Fruit fly (Drosophila melanogaster) whole organism, embryonic: ENCODE measurements around the gene Cka.

Experiments
- ATbp ChIP-seq: fragments of 200-800 bp; sonication (Bioruptor generic); optimal IDR thresholded peaks from 2 replicates; lab custom pipeline; 2017; ENCODE audit warnings: missing biosample characterization, mild to moderate bottlenecking, missing genetic modification characterization, missing genetic modification reagents
- Ada2b ChIP-seq: fragments of 200-800 bp; sonication (Bioruptor generic); IDR thresholded peaks from 2 replicates; pipeline ENCODE4 v1.3.6; 2022; ENCODE audit warnings: missing biosample characterization, missing genetic modification characterization
- CG10147 ChIP-seq: fragments of 200-800 bp; sonication (Bioruptor generic); optimal IDR thresholded peaks from 2 replicates; lab custom pipeline; 2019; ENCODE audit warnings: missing biosample characterization, mild to moderate bottlenecking, missing genetic modification characterization, moderate library complexity
- CG11247 ChIP-seq: fragments of 200-800 bp; sonication (Bioruptor generic); IDR thresholded peaks from 2 replicates; pipeline ENCODE4 v1.3.6; 2022; ENCODE audit warnings: missing biosample characterization, missing genetic modification characterization
- CG13894 ChIP-seq: fragments of 200-800 bp; sonication (Bioruptor generic); optimal IDR thresholded peaks from 3 replicates; lab custom pipeline; 2018; ENCODE audit warnings: missing biosample characterization, mild to moderate bottlenecking, missing genetic modification characterization, moderate library complexity
- CG14965 ChIP-seq: fragments of 200-800 bp; sonication (Bioruptor generic); optimal IDR thresholded peaks from 2 replicates; lab custom pipeline; 2016; ENCODE audit warnings: missing biosample characterization, missing genetic modification characterization, borderline replicate concordance
- CG16863 ChIP-seq: fragments of 200-800 bp; sonication (Bioruptor generic); optimal IDR thresholded peaks from 3 replicates; lab custom pipeline; 2016; ENCODE audit warnings: missing biosample characterization, missing genetic modification characterization
- CG3407 ChIP-seq: fragments of 200-800 bp; sonication (Bioruptor generic); optimal IDR thresholded peaks from 2 replicates; lab custom pipeline; 2018; ENCODE audit warnings: missing biosample characterization, mild to moderate bottlenecking, missing genetic modification characterization
- CG4424 ChIP-seq: fragments of 200-800 bp; sonication (Bioruptor generic); optimal IDR thresholded peaks from 3 replicates; lab custom pipeline; 2016; ENCODE audit warnings: missing biosample characterization, missing genetic modification characterization
- CG5180 ChIP-seq: fragments of 200-800 bp; sonication (Bioruptor generic); optimal IDR thresholded peaks from 3 replicates; lab custom pipeline; 2017; ENCODE audit warnings: missing biosample characterization, missing genetic modification characterization, mild to moderate bottlenecking, moderate library complexity, missing genetic modification reagents
- CG5245 ChIP-seq: fragments of 200-800 bp; sonication (Bioruptor generic); optimal IDR thresholded peaks from 3 replicates; lab custom pipeline; 2016; ENCODE audit warnings: missing biosample characterization, missing genetic modification characterization
- CG5953 ChIP-seq: fragments of 200-800 bp; sonication (Bioruptor generic); IDR thresholded peaks from 2 replicates; pipeline ENCODE4 v1.3.6; 2022; ENCODE audit warnings: missing biosample characterization, missing genetic modification characterization
- CG9609 ChIP-seq: fragments of 200-800 bp; sonication (Bioruptor generic); optimal IDR thresholded peaks from 3 replicates; lab custom pipeline; 2016; ENCODE audit warnings: missing biosample characterization, missing genetic modification characterization
- Dp ChIP-seq: fragments of 200-800 bp; sonication (Bioruptor generic); optimal IDR thresholded peaks from 2 replicates; lab custom pipeline; 2018; ENCODE audit warnings: missing biosample characterization, mild to moderate bottlenecking, missing genetic modification characterization, moderate library complexity
- Fer2 ChIP-seq: fragments of 200-800 bp; sonication (Bioruptor generic); optimal IDR thresholded peaks from 2 replicates; lab custom pipeline; 2018; ENCODE audit warnings: missing biosample characterization, mild to moderate bottlenecking, missing genetic modification characterization, moderate library complexity
- HHEX ChIP-seq: fragments of 200-800 bp; sonication (Bioruptor generic); optimal IDR thresholded peaks from 3 replicates; lab custom pipeline; 2017; ENCODE audit warnings: missing biosample characterization, mild to moderate bottlenecking, missing genetic modification characterization, missing genetic modification reagents
- HmgD ChIP-seq: fragments of 200-800 bp; sonication (Bioruptor generic); optimal IDR thresholded peaks from 3 replicates; lab custom pipeline; 2016; ENCODE audit warnings: missing biosample characterization, missing genetic modification characterization
- Hmr ChIP-seq: fragments of 200-800 bp; sonication (Bioruptor generic); optimal IDR thresholded peaks from 3 replicates; lab custom pipeline; 2017; ENCODE audit warnings: mild to moderate bottlenecking, missing biosample characterization, missing genetic modification reagents, missing genetic modification characterization
- MESR4 ChIP-seq: fragments of 200-800 bp; sonication (Bioruptor generic); optimal IDR thresholded peaks from 2 replicates; lab custom pipeline; 2018; ENCODE audit warnings: missing biosample characterization, mild to moderate bottlenecking, missing genetic modification characterization, moderate library complexity
- Med ChIP-seq: fragments of 200-800 bp; sonication (Bioruptor generic); peaks from one replicate; lab custom pipeline; 2016; ENCODE audit warnings: missing biosample characterization, missing genetic modification characterization, mild to moderate bottlenecking, inconsistent platforms, moderate library complexity
- Nf-YC ChIP-seq: fragments of 200-800 bp; optimal IDR thresholded peaks from 3 replicates; lab custom pipeline; 2019; ENCODE audit warnings: missing biosample characterization, mild to moderate bottlenecking, missing genetic modification characterization, moderate library complexity
- Pdp1 ChIP-seq, 2 experiments: fragments of 200-800 bp; sonication (Bioruptor generic); optimal IDR thresholded peaks; 3 replicates each; lab custom pipeline; 2016; ENCODE audit warnings: missing biosample characterization in 2 of 2, missing genetic modification characterization in 2 of 2, mild to moderate bottlenecking in 1 of 2, moderate library complexity in 1 of 2
- Rfx ChIP-seq: fragments of 200-800 bp; sonication (Bioruptor generic); IDR thresholded peaks from 2 replicates; pipeline ENCODE4 v1.3.6; 2022; ENCODE audit warnings: missing biosample characterization, missing genetic modification characterization
- Sox102F ChIP-seq: fragments of 200-800 bp; sonication (Bioruptor generic); optimal IDR thresholded peaks from 2 replicates; lab custom pipeline; 2018; ENCODE audit warnings: missing biosample characterization, mild to moderate bottlenecking, missing genetic modification characterization, moderate library complexity
- Sry-β ChIP-seq: fragments of 200-800 bp; sonication (Bioruptor generic); optimal IDR thresholded peaks from 2 replicates; lab custom pipeline; 2018; ENCODE audit warnings: missing biosample characterization, mild to moderate bottlenecking, missing genetic modification characterization, moderate library complexity
- Sry-δ ChIP-seq: fragments of 200-800 bp; sonication (Bioruptor generic); optimal IDR thresholded peaks from 2 replicates; lab custom pipeline; 2016; ENCODE audit warnings: missing biosample characterization, missing genetic modification characterization
- Usf ChIP-seq: fragments of 200-800 bp; sonication (Bioruptor generic); optimal IDR thresholded peaks from 2 replicates; lab custom pipeline; 2017; ENCODE audit warnings: missing genotype, missing biosample characterization, missing genetic modification characterization
- ara ChIP-seq: fragments of 200-800 bp; sonication (Bioruptor generic); IDR thresholded peaks from 2 replicates; pipeline ENCODE4 v1.3.6; 2022; ENCODE audit warnings: missing biosample characterization, missing genetic modification characterization
- bowl ChIP-seq: fragments of 200-800 bp; sonication (Bioruptor generic); IDR thresholded peaks from 2 replicates; pipeline ENCODE4 v1.3.6; 2022; ENCODE audit warnings: missing biosample characterization, missing genetic modification characterization
- crp ChIP-seq, 2 experiments: fragments of 200-800 bp; sonication (Bioruptor generic); optimal IDR thresholded peaks; 2 replicates in 1 of 2; 3 replicates in 1 of 2; lab custom pipeline; 2017; ENCODE audit warnings: missing biosample characterization in 2 of 2, missing genetic modification characterization in 2 of 2, mild to moderate bottlenecking in 1 of 2, moderate library complexity in 1 of 2
- dati ChIP-seq: fragments of 200-800 bp; sonication (Bioruptor generic); IDR thresholded peaks from 2 replicates; pipeline ENCODE4 v1.3.6; 2022; ENCODE audit warnings: missing biosample characterization, missing genetic modification characterization
- fd102C ChIP-seq: fragments of 200-800 bp; sonication (Bioruptor generic); optimal IDR thresholded peaks from 2 replicates; lab custom pipeline; 2018; ENCODE audit warnings: missing biosample characterization, mild to moderate bottlenecking, missing genetic modification characterization, moderate library complexity
- fd96Cb ChIP-seq: fragments of 200-800 bp; sonication (Bioruptor generic); optimal IDR thresholded peaks from 2 replicates; lab custom pipeline; 2018; ENCODE audit warnings: missing biosample characterization, mild to moderate bottlenecking, missing genetic modification characterization, moderate library complexity
- fru ChIP-seq: fragments of >200 bp; optimal IDR thresholded peaks from 2 replicates; lab custom pipeline; 2017
- gsb ChIP-seq: fragments of 200-800 bp; sonication (Bioruptor generic); IDR thresholded peaks from 2 replicates; pipeline ENCODE4 v1.3.6; 2022; ENCODE audit warnings: missing biosample characterization, missing genetic modification characterization
- hkb ChIP-seq, 2 experiments: fragments of 200-800 bp in 1 of 2; fragments of >200 bp in 1 of 2; sonication (Bioruptor generic) in 1 of 2; IDR thresholded peaks in 1 of 2; optimal IDR thresholded peaks in 1 of 2; 2 replicates each; pipeline versions ENCODE4 v1.3.6 to Lab custom; 2017 to 2022; ENCODE audit warnings: missing biosample characterization in 1 of 2, missing genetic modification characterization in 1 of 2
- hth ChIP-seq: fragments of >200 bp; optimal IDR thresholded peaks from 2 replicates; lab custom pipeline; 2017; ENCODE audit warnings: inconsistent platforms
- jing ChIP-seq: fragments of 200-800 bp; sonication (Bioruptor generic); optimal IDR thresholded peaks from 2 replicates; lab custom pipeline; 2018; ENCODE audit warnings: missing biosample characterization, mild to moderate bottlenecking, missing genetic modification characterization
- luna ChIP-seq: fragments of 200-800 bp; sonication (Bioruptor generic); optimal IDR thresholded peaks from 2 replicates; lab custom pipeline; 2016; ENCODE audit warnings: missing biosample characterization, missing genetic modification characterization
- pfk ChIP-seq: fragments of 200-800 bp; sonication (Bioruptor generic); optimal IDR thresholded peaks from 2 replicates; lab custom pipeline; 2018; ENCODE audit warnings: missing biosample characterization, mild to moderate bottlenecking, missing genetic modification characterization, moderate library complexity
- psq ChIP-seq: fragments of 200-800 bp; sonication (Bioruptor generic); optimal IDR thresholded peaks from 2 replicates; lab custom pipeline; 2017; ENCODE audit warnings: missing biosample characterization, missing genetic modification characterization
- salm ChIP-seq: fragments of 200-800 bp; sonication (Bioruptor generic); optimal IDR thresholded peaks from 2 replicates; lab custom pipeline; 2018; ENCODE audit warnings: missing biosample characterization, mild to moderate bottlenecking, missing genetic modification characterization
- sens-2 ChIP-seq: fragments of 200-800 bp; sonication (Bioruptor generic); IDR thresholded peaks from 2 replicates; pipeline ENCODE4 v1.3.6; 2022; ENCODE audit warnings: missing biosample characterization, missing genetic modification characterization
- sim ChIP-seq: fragments of 200-800 bp; sonication (Bioruptor generic); IDR thresholded peaks from 2 replicates; pipeline ENCODE4 v1.3.6; 2022; ENCODE audit warnings: missing biosample characterization, missing genetic modification characterization
- slbo ChIP-seq: fragments of 200-800 bp; sonication (Bioruptor generic); IDR thresholded peaks from 2 replicates; pipeline ENCODE4 v1.3.6; 2022; ENCODE audit warnings: missing biosample characterization, missing genetic modification characterization
- slou ChIP-seq: fragments of 200-800 bp; sonication (Bioruptor generic); optimal IDR thresholded peaks from 3 replicates; lab custom pipeline; 2016; ENCODE audit warnings: missing biosample characterization, missing genetic modification characterization
- slp2 ChIP-seq: fragments of 200-800 bp; sonication (Bioruptor generic); optimal IDR thresholded peaks from 2 replicates; lab custom pipeline; 2016; ENCODE audit warnings: missing biosample characterization, missing genetic modification characterization
- tx ChIP-seq: fragments of 200-800 bp; sonication (Bioruptor generic); optimal IDR thresholded peaks from 2 replicates; lab custom pipeline; 2016; ENCODE audit warnings: missing biosample characterization, missing genetic modification characterization
- usp ChIP-seq: fragments of >200 bp; optimal IDR thresholded peaks from 2 replicates; lab custom pipeline; 2017; ENCODE audit warnings: missing biosample characterization, missing genetic modification characterization
- vvl ChIP-seq: fragments of 200-800 bp; sonication (Bioruptor generic); IDR thresholded peaks from 2 replicates; pipeline ENCODE4 v1.3.6; 2022; ENCODE audit warnings: missing biosample characterization, missing genetic modification characterization
- yki ChIP-seq: fragments of >200 bp; optimal IDR thresholded peaks from 3 replicates; lab custom pipeline; 2018

Cka gene

dm6 chr2L:8082692-8083412, 52.3 kb downstream of the Cka start, which contains the start of gene Mcr (continued):
- TF ChIP-seq dati (GFP tag; lab: Robert Waterston, UW), result no peak
- no peak for TF ChIP-seq Ada2b (GFP tag; lab: Robert Waterston, UW)
- peak; percentile 39 for TF ChIP-seq Hmr (GFP tag; lab: Kevin White, UChicago)
- TF ChIP-seq HHEX, result no peak
- TF ChIP-seq bowl, result no peak
- TF ChIP-seq Usf (GFP tag; lab: Kevin White, UChicago), result no peak
- no peak for TF ChIP-seq slbo (GFP tag; lab: Robert Waterston, UW)
- peak in 1 of 2 experiments; percentile 42 for TF ChIP-seq Pdp1 (GFP tag; optimal IDR thresholded peaks at IDR 0.05; lab: Kevin White, UChicago)
- no peak for TF ChIP-seq CG5245 (GFP tag; lab: Kevin White, UChicago)
- peak; percentile 86 for TF ChIP-seq Sry-δ (GFP tag; lab: Kevin White, UChicago)
- no peak for TF ChIP-seq hkb (optimal IDR thresholded peaks at IDR 0.05; lab: Kevin White, UChicago)
- TF ChIP-seq hkb (GFP tag; IDR thresholded peaks at IDR 0.05; lab: Robert Waterston, UW), result no peak
- TF ChIP-seq tx (GFP tag; lab: Kevin White, UChicago), result peak; percentile 10
- TF ChIP-seq jing (GFP tag; lab: Kevin White, UChicago), result no peak
- no peak for TF ChIP-seq fru (lab: Kevin White, UChicago)
- TF ChIP-seq yki (lab: Kevin White, UChicago), result no peak
- TF ChIP-seq CG5180 (GFP tag; lab: Kevin White, UChicago), result no peak
- TF ChIP-seq hth (lab: Kevin White, UChicago), result no peak
- TF ChIP-seq CG14965 (GFP tag; lab: Kevin White, UChicago), result no peak
- TF ChIP-seq MESR4 (GFP tag; lab: Kevin White, UChicago), result peak; percentile 60
- TF ChIP-seq Fer2 (tag; lab: Kevin White, UChicago), result no peak
- TF ChIP-seq sens-2 (GFP tag; lab: Robert Waterston, UW), result no peak
- TF ChIP-seq Dp, result peak; percentile 37
- peak; percentile 2 for TF ChIP-seq slp2 (GFP tag; lab: Kevin White, UChicago)
- TF ChIP-seq usp (GFP tag; lab: Kevin White, UChicago), result no peak
- TF ChIP-seq ATbp (GFP tag; lab: Kevin White, UChicago), result no peak
- TF ChIP-seq ara (GFP tag; lab: Robert Waterston, UW), result no peak
- no peak for TF ChIP-seq CG11247 (GFP tag; lab: Robert Waterston, UW)
- no peak for TF ChIP-seq psq (GFP tag; lab: Kevin White, UChicago)
- peak; percentile 64 for TF ChIP-seq Rfx
- TF ChIP-seq CG4424 (GFP tag; lab: Kevin White, UChicago), result peak; percentile 8
- TF ChIP-seq gsb (GFP tag; lab: Robert Waterston, UW), result no peak
- no peak for TF ChIP-seq slou (GFP tag; lab: Kevin White, UChicago)
- no peak for TF ChIP-seq salm
- no peak for TF ChIP-seq CG3407
- TF ChIP-seq CG13894 (tag; lab: Kevin White, UChicago), result no peak
- TF ChIP-seq CG10147 (GFP tag; lab: Kevin White, UChicago), result no peak
- TF ChIP-seq Nf-YC (tag; lab: Kevin White, UChicago), result peak; percentile 1
- no peak for TF ChIP-seq CG5953
- TF ChIP-seq luna, result no peak
- TF ChIP-seq CG16863, result no peak
- TF ChIP-seq Med (GFP tag; lab: Kevin White, UChicago), result peak; percentile 68
- TF ChIP-seq fd96Cb (tag; lab: Kevin White, UChicago), result no peak
- TF ChIP-seq vvl, result 0 out of 2 replicates have a peak, but pooled peaks have one; percentile 26
- TF ChIP-seq fd102C, result no peak
- peak in 1 of 2 experiments; percentile 21 for TF ChIP-seq crp (GFP tag; optimal IDR thresholded peaks at IDR 0.05; lab: Kevin White, UChicago)
- no peak for TF ChIP-seq CG9609 (GFP tag; lab: Kevin White, UChicago)
- TF ChIP-seq HmgD (GFP tag; lab: Kevin White, UChicago), result no peak
- TF ChIP-seq Sox102F, result no peak
- TF ChIP-seq pfk (GFP tag; lab: Kevin White, UChicago), result no peak
- peak; percentile 23 for TF ChIP-seq Sry-β (GFP tag; lab: Kevin White, UChicago)
- no peak for TF ChIP-seq sim (GFP tag; lab: Robert Waterston, UW)
